Fruit fly (Drosophila melanogaster): ENCODE data around the gene Rsf1.

Rsf1 gene

dm6 chr2L:10237725-10238446 is 25.5 kb downstream of the Rsf1 start, which contains the start of gene mthl15 (continued):
- TF ChIP-seq otp (GFP tag; IDR thresholded peaks at IDR 0.05): no peak
- peak; percentile 52 for TF ChIP-seq sd (tag; optimal IDR thresholded peaks at IDR 0.05)
- TF ChIP-seq CG8290 (GFP tag; optimal IDR thresholded peaks at IDR 0.05): no peak
- peak in 1 of 2 experiments; percentile 44 for TF ChIP-seq CG8290 (tag; optimal IDR thresholded peaks at IDR 0.05)
- TF ChIP-seq CG3281 (GFP tag; optimal IDR thresholded peaks at IDR 0.05): peak; percentile 1
- no peak for TF ChIP-seq CG11456 (GFP tag; IDR thresholded peaks at IDR 0.05)
- peak; percentile 63 for TF ChIP-seq CG1603 (tag; optimal IDR thresholded peaks at IDR 0.05)
- no peak for TF ChIP-seq tin (GFP tag; optimal IDR thresholded peaks at IDR 0.05)
- peak; percentile 28 for TF ChIP-seq grn (GFP tag; optimal IDR thresholded peaks at IDR 0.05)
- no peak for TF ChIP-seq CG4360 (GFP tag; IDR thresholded peaks at IDR 0.05)
- peak; percentile 68 for TF ChIP-seq cg (GFP tag; optimal IDR thresholded peaks at IDR 0.05)
- peak; percentile 31 for TF ChIP-seq CG12219 (GFP tag; optimal IDR thresholded peaks at IDR 0.05)
- TF ChIP-seq E2f2 (GFP tag; IDR thresholded peaks at IDR 0.05): peak; percentile 21; the same call in 1 of the 2 replicates
- peak in 1 of 2 experiments; percentile 75 for TF ChIP-seq Pdp1 (GFP tag; optimal IDR thresholded peaks at IDR 0.05)
- peak; percentile 29 for TF ChIP-seq salm (tag; optimal IDR thresholded peaks at IDR 0.05)
- no peak for TF ChIP-seq sisA (GFP tag; IDR thresholded peaks at IDR 0.05)
- TF ChIP-seq CG15479 (GFP tag; optimal IDR thresholded peaks at IDR 0.05): peak; percentile 69
- TF ChIP-seq HmgZ (tag; optimal IDR thresholded peaks at IDR 0.05): peak; percentile 54
- TF ChIP-seq Deaf1 (tag; optimal IDR thresholded peaks at IDR 0.05): peak; percentile 72
- peak; percentile 48 for TF ChIP-seq wek (GFP tag; optimal IDR thresholded peaks at IDR 0.05)
- TF ChIP-seq tll (GFP tag; optimal IDR thresholded peaks at IDR 0.05): peak in 1 of 2 experiments; percentile 26
- no peak for TF ChIP-seq ci (GFP tag; IDR thresholded peaks at IDR 0.05)
- peak; percentile 5 for TF ChIP-seq Asciz (GFP tag; optimal IDR thresholded peaks at IDR 0.05)
- TF ChIP-seq CG17328 (GFP tag; IDR thresholded peaks at IDR 0.05): 0 out of 2 replicates have a peak, but pooled peaks have one; percentile 29

DNA sequence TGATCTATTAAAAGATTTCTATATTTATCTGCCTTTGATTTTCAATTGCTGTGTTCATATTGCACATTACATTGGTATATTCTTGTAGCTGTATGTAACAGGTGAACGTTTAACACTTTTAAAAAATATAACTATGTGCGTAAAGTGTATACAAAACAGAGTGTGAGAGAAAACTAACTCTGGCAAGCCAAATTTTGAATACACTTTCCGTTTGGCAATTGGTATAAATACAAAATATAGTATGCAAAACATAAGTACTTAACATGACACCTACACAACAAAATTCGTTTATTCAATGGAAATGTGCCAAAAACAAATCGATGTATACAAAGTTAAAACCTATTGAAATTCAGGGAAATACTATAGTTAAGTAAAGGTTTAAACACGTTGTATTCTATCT is 30.5 kb downstream of the Rsf1 start:
- TF ChIP-seq Dref (GFP tag; IDR thresholded peaks at IDR 0.05) (no peak), klu (GFP tag; IDR thresholded peaks at IDR 0.05) (no peak), sens (GFP tag) (peak; percentile 48), Hmx (GFP tag; optimal IDR thresholded peaks at IDR 0.05) (peak; percentile 11), D19A (tag; optimal IDR thresholded peaks at IDR 0.05) (peak; percentile 62), CG31224 (GFP tag; IDR thresholded peaks at IDR 0.05) (no peak), CG2199 (GFP tag; IDR thresholded peaks at IDR 0.05) (no peak), Antp (GFP tag; optimal IDR thresholded peaks at IDR 0.05) (no peak), tgo (GFP tag; IDR thresholded peaks at IDR 0.05) (no peak), Fer1 (GFP tag; optimal IDR thresholded peaks at IDR 0.05) (no peak), CG11085 (GFP tag; IDR thresholded peaks at IDR 0.05) (no peak)

DNA sequence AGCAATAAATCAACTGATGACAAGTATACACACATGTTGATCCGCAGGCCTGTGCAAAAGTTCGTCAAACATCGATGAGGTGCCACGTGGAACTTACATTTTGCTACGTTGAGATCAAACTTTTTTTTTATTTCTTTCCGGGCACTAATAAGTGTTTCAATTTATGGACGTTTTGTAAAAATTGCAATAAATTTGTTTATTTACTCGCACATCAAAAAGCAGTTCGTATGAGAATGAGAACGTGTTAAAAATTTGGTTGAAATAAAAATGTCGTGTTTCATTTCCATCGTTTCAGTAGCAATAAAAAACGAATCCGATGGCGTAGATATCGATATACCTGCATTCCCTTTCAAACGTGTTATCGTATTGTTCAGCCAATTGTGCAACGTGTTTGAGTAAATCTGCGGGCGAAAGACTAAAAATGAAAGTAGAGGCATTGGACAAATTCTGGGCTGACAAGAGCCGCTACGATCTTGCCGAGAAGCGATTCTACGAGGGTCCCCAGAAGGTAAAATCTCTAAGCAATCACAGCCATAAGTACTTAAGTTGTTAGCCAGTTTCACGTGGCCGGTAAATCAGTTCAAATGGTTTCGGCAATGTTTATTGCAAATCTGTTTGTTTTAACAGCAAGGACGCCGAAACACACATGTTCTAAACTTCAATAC is 31.1 kb downstream of the Rsf1 start, which contains the start of gene eEF1delta:
TSS of gene eEF1delta (plus strand) at position 356 of the 665 bp plus-strand sequence.
- TF ChIP-seq tgo (GFP tag; IDR thresholded peaks at IDR 0.05) (no peak), CG15696 (tag; optimal IDR thresholded peaks at IDR 0.05) (no peak), Med (GFP tag) (peak; percentile 55), CG17359 (tag; optimal IDR thresholded peaks at IDR 0.05) (no peak), sd (tag; optimal IDR thresholded peaks at IDR 0.05) (peak; percentile 27), pfk (GFP tag; optimal IDR thresholded peaks at IDR 0.05) (peak; percentile 91), dmrt99B (tag; optimal IDR thresholded peaks at IDR 0.05) (no peak), Ets65A (GFP tag) (peak; percentile 16), row (GFP tag; IDR thresholded peaks at IDR 0.05) (peak; percentile 68), slbo (GFP tag; IDR thresholded peaks at IDR 0.05) (peak; percentile 21; the same call in 1 of the 2 replicates), CG34422 (GFP tag; IDR thresholded peaks at IDR 0.05) (peak; percentile 37; the same call in 1 of the 3 replicates), Sry-δ (GFP tag; optimal IDR thresholded peaks at IDR 0.05) (peak; percentile 30), slp2 (GFP tag; optimal IDR thresholded peaks at IDR 0.05) (no peak), CG12659 (GFP tag; optimal IDR thresholded peaks at IDR 0.05) (peak; percentile 53), CG11723 (GFP tag; optimal IDR thresholded peaks at IDR 0.05) (peak; percentile 55), CG18262 (tag; optimal IDR thresholded peaks at IDR 0.05) (no peak)

All from whole organism, embryonic.